Fruit fly (Drosophila melanogaster) whole organism, prepupa: ENCODE data around the gene Trs23.

ENCODE experiments used
- Blimp-1 ChIP-seq: fragments of 200-800 bp; sonication (Bioruptor generic); optimal IDR thresholded peaks from 3 replicates; lab custom pipeline; 2017; ENCODE audit warnings: missing biosample characterization, missing genetic modification characterization, mild to moderate bottlenecking, moderate library complexity, missing genetic modification reagents
- CG10631 ChIP-seq: fragments of 200-800 bp; sonication (Bioruptor generic); optimal IDR thresholded peaks from 2 replicates; lab custom pipeline; 2016; ENCODE audit warnings: missing biosample characterization, missing genetic modification characterization
- CG11762 ChIP-seq: fragments of 200-800 bp; sonication (Bioruptor generic); optimal IDR thresholded peaks from 3 replicates; lab custom pipeline; 2016; ENCODE audit warnings: missing biosample characterization, missing genetic modification characterization; ENCODE audit not compliant: insufficient read depth
- CG15336 ChIP-seq: fragments of 200-800 bp; sonication (Bioruptor generic); IDR thresholded peaks from 2 replicates; pipeline ENCODE4 v1.3.6; 2022; ENCODE audit warnings: missing biosample characterization, missing genetic modification characterization
- CG1621 ChIP-seq: fragments of 200-800 bp; sonication (Bioruptor generic); optimal IDR thresholded peaks from 3 replicates; lab custom pipeline; 2018; ENCODE audit warnings: missing biosample characterization, mild to moderate bottlenecking, missing genetic modification characterization
- CG16779 ChIP-seq: fragments of 200-800 bp; sonication (Bioruptor generic); optimal IDR thresholded peaks from 3 replicates; lab custom pipeline; 2017; ENCODE audit warnings: missing biosample characterization, mild to moderate bottlenecking, missing genetic modification characterization
- CG3032 ChIP-seq: fragments of 200-800 bp; optimal IDR thresholded peaks from 2 replicates; lab custom pipeline; 2019; ENCODE audit warnings: missing biosample characterization, mild to moderate bottlenecking, missing genetic modification characterization, moderate library complexity
- CG31627 ChIP-seq: fragments of 200-800 bp; sonication (Bioruptor generic); optimal IDR thresholded peaks from 3 replicates; lab custom pipeline; 2016; ENCODE audit warnings: missing biosample characterization, missing genetic modification characterization
- CG4318 ChIP-seq: fragments of 200-800 bp; sonication (Bioruptor generic); optimal IDR thresholded peaks from 3 replicates; lab custom pipeline; 2017; ENCODE audit warnings: missing biosample characterization, mild to moderate bottlenecking, missing genetic modification characterization
- CG6276 ChIP-seq: fragments of 200-800 bp; sonication (Bioruptor generic); optimal IDR thresholded peaks from 2 replicates; lab custom pipeline; 2017; ENCODE audit warnings: missing biosample characterization, mild to moderate bottlenecking, missing genetic modification characterization
- CG6808 ChIP-seq: fragments of 200-800 bp; sonication (Bioruptor generic); optimal IDR thresholded peaks from 3 replicates; lab custom pipeline; 2017; ENCODE audit warnings: missing biosample characterization, missing genetic modification characterization, mild to moderate bottlenecking, moderate library complexity, missing genetic modification reagents
- CG6854 ChIP-seq: fragments of 200-800 bp; sonication (Bioruptor generic); optimal IDR thresholded peaks from 2 replicates; lab custom pipeline; 2017; ENCODE audit warnings: missing biosample characterization, mild to moderate bottlenecking, missing genetic modification characterization
- CG7368 ChIP-seq: fragments of 200-800 bp; sonication (Bioruptor generic); optimal IDR thresholded peaks from 3 replicates; lab custom pipeline; 2016; ENCODE audit warnings: missing biosample characterization, missing genetic modification characterization
- CG8319 ChIP-seq: fragments of 200-800 bp; sonication (Bioruptor generic); optimal IDR thresholded peaks from 3 replicates; lab custom pipeline; 2016; ENCODE audit warnings: missing biosample characterization, missing genetic modification characterization
- CG8632 ChIP-seq: fragments of 200-800 bp; sonication (Bioruptor generic); optimal IDR thresholded peaks from 3 replicates; lab custom pipeline; 2016; ENCODE audit warnings: missing biosample characterization, missing genetic modification characterization
- CG9139 ChIP-seq: fragments of 200-800 bp; sonication (Bioruptor generic); optimal IDR thresholded peaks from 3 replicates; lab custom pipeline; 2017; ENCODE audit warnings: missing biosample characterization, mild to moderate bottlenecking, missing genetic modification characterization
- Eip78C ChIP-seq: fragments of 200-800 bp; sonication (Bioruptor generic); peaks from one replicate; lab custom pipeline; 2016; ENCODE audit warnings: missing biosample characterization, missing genetic modification characterization
- Ets21C ChIP-seq: fragments of 200-800 bp; sonication (Bioruptor generic); optimal IDR thresholded peaks from 3 replicates; lab custom pipeline; 2016; ENCODE audit warnings: missing biosample characterization, missing genetic modification characterization
- Ets96B ChIP-seq: fragments of 200-800 bp; optimal IDR thresholded peaks from 2 replicates; lab custom pipeline; 2019; ENCODE audit warnings: missing biosample characterization, mild to moderate bottlenecking, missing genetic modification characterization, moderate library complexity
- Hr38 ChIP-seq: sonication (Bioruptor generic); optimal IDR thresholded peaks from 2 replicates; lab custom pipeline; 2016; ENCODE audit warnings: missing biosample characterization, missing genetic modification characterization
- Hr39 ChIP-seq: fragments of 200-800 bp; sonication (Bioruptor generic); optimal IDR thresholded peaks from 2 replicates; lab custom pipeline; 2016; ENCODE audit warnings: missing biosample characterization, missing genetic modification characterization
- Hr4 ChIP-seq: fragments of 200-800 bp; sonication (Bioruptor generic); optimal IDR thresholded peaks from 3 replicates; lab custom pipeline; 2016; ENCODE audit warnings: missing biosample characterization, missing genetic modification characterization
- Lpt ChIP-seq: fragments of 200-800 bp; sonication (Bioruptor generic); optimal IDR thresholded peaks from 3 replicates; lab custom pipeline; 2016; ENCODE audit warnings: missing biosample characterization, missing genetic modification characterization
- Smox ChIP-seq: fragments of 200-800 bp; sonication (Bioruptor generic); optimal IDR thresholded peaks from 3 replicates; lab custom pipeline; 2016; ENCODE audit warnings: missing biosample characterization, missing genetic modification characterization
- Sox15 ChIP-seq: fragments of 200-800 bp; sonication (Bioruptor generic); optimal IDR thresholded peaks from 3 replicates; lab custom pipeline; 2016; ENCODE audit warnings: missing biosample characterization, missing genetic modification characterization
- acj6 ChIP-seq: fragments of 200-800 bp; sonication (Bioruptor generic); optimal IDR thresholded peaks from 3 replicates; lab custom pipeline; 2016; ENCODE audit warnings: missing biosample characterization, missing genetic modification characterization
- dac ChIP-seq: fragments of 200-800 bp; sonication (Bioruptor generic); optimal IDR thresholded peaks from 2 replicates; lab custom pipeline; 2017; ENCODE audit warnings: missing biosample characterization, mild to moderate bottlenecking, missing genetic modification characterization
- eg ChIP-seq: fragments of 200-800 bp; sonication (Bioruptor generic); IDR thresholded peaks from 3 replicates; pipeline ENCODE4 v1.3.6; 2022; ENCODE audit warnings: missing biosample characterization, missing genetic modification characterization
- fd59A ChIP-seq: fragments of 200-800 bp; sonication (Bioruptor generic); optimal IDR thresholded peaks from 2 replicates; lab custom pipeline; 2017; ENCODE audit warnings: missing biosample characterization, mild to moderate bottlenecking, missing genetic modification characterization, missing genetic modification reagents
- fd85E ChIP-seq: fragments of 200-800 bp; sonication (Bioruptor generic); optimal IDR thresholded peaks from 3 replicates; lab custom pipeline; 2016; ENCODE audit warnings: missing biosample characterization, missing genetic modification characterization
- fkh ChIP-seq: fragments of 200-800 bp; sonication (Bioruptor generic); optimal IDR thresholded peaks from 3 replicates; lab custom pipeline; 2017; ENCODE audit warnings: missing biosample characterization, mild to moderate bottlenecking, missing genetic modification characterization, moderate library complexity
- lz ChIP-seq: fragments of 200-800 bp; sonication (Bioruptor generic); optimal IDR thresholded peaks from 3 replicates; lab custom pipeline; 2016; ENCODE audit warnings: missing biosample characterization, missing genetic modification characterization
- net ChIP-seq: fragments of 200-800 bp; sonication (Bioruptor generic); optimal IDR thresholded peaks from 3 replicates; lab custom pipeline; 2016; ENCODE audit warnings: missing biosample characterization, missing genetic modification characterization
- pdm3 ChIP-seq: fragments of 200-800 bp; sonication (Bioruptor generic); optimal IDR thresholded peaks from 3 replicates; lab custom pipeline; 2016; ENCODE audit warnings: missing biosample characterization, missing genetic modification characterization
- spab ChIP-seq: fragments of 200-800 bp; sonication (Bioruptor generic); optimal IDR thresholded peaks from 2 replicates; lab custom pipeline; 2017; ENCODE audit warnings: missing biosample characterization, mild to moderate bottlenecking, missing genetic modification characterization, missing genetic modification reagents
- ss ChIP-seq, 2 experiments: fragments of 200-800 bp; sonication (Bioruptor generic); optimal IDR thresholded peaks; 2 replicates in 1 of 2; 3 replicates in 1 of 2; lab custom pipeline; 2017 to 2018; ENCODE audit warnings: mild to moderate bottlenecking in 2 of 2, missing biosample characterization in 2 of 2, missing genetic modification characterization in 2 of 2, moderate library complexity in 1 of 2
- svp ChIP-seq: fragments of 200-800 bp; sonication (Bioruptor generic); peaks from one replicate; lab custom pipeline; 2016; ENCODE audit warnings: missing biosample characterization, missing genetic modification characterization
- topi ChIP-seq: fragments of 200-800 bp; sonication (Bioruptor generic); optimal IDR thresholded peaks from 3 replicates; lab custom pipeline; 2016; ENCODE audit warnings: missing biosample characterization, missing genetic modification characterization
- vri ChIP-seq: fragments of 200-800 bp; sonication (Bioruptor generic); optimal IDR thresholded peaks from 3 replicates; lab custom pipeline; 2016; ENCODE audit warnings: missing biosample characterization, mild to moderate bottlenecking, missing genetic modification characterization

The Trs23 gene

dm6 chr2L:8732702-8733101 lies 46.7 kb downstream of the Trs23 start (continued):
- TF ChIP-seq dac (no peak), Hr39 (GFP tag; lab: Kevin White, UChicago) (peak; percentile 8), Blimp-1 (GFP tag; lab: Kevin White, UChicago) (no peak), topi (no peak), CG4318 (GFP tag; lab: Kevin White, UChicago) (no peak), ss (GFP tag; optimal IDR thresholded peaks at IDR 0.05; lab: Kevin White, UChicago) (no peak), CG3032 (tag; lab: Kevin White, UChicago) (no peak), CG6854 (no peak), CG15336 (no peak), CG16779 (tag; lab: Kevin White, UChicago) (no peak), lz (no peak), CG6808 (GFP tag; lab: Kevin White, UChicago) (no peak), CG31627 (GFP tag; lab: Kevin White, UChicago) (peak; percentile 8), fd59A (GFP tag; lab: Kevin White, UChicago) (no peak), Eip78C (GFP tag; lab: Kevin White, UChicago) (peak; percentile 62), Smox (GFP tag; lab: Kevin White, UChicago) (no peak), CG8319 (GFP tag; lab: Kevin White, UChicago) (no peak), vri (GFP tag; lab: Kevin White, UChicago) (no peak), Hr4 (GFP tag; lab: Kevin White, UChicago) (peak; percentile 3), spab (GFP tag; lab: Kevin White, UChicago) (no peak), CG11762 (GFP tag; lab: Kevin White, UChicago) (no peak), fkh (GFP tag; lab: Kevin White, UChicago) (no peak), fd85E (GFP tag; lab: Kevin White, UChicago) (no peak), Lpt (GFP tag; lab: Kevin White, UChicago) (no peak), eg (GFP tag; lab: Robert Waterston, UW) (no peak), CG10631 (GFP tag; lab: Kevin White, UChicago) (no peak), CG8632 (GFP tag; lab: Kevin White, UChicago) (no peak), Ets21C (GFP tag; lab: Kevin White, UChicago) (no peak), acj6 (GFP tag; lab: Kevin White, UChicago) (no peak), CG9139 (no peak), Hr38 (no peak), CG1621 (tag; lab: Kevin White, UChicago) (no peak), CG6276 (GFP tag; lab: Kevin White, UChicago) (no peak), Ets96B (tag; lab: Kevin White, UChicago) (no peak), Sox15 (GFP tag; lab: Kevin White, UChicago) (no peak), pdm3 (GFP tag; lab: Kevin White, UChicago) (no peak), svp (no peak), CG7368 (no peak)

- no peak for TF ChIP-seq net (GFP tag; lab: Kevin White, UChicago)
- no peak for TF ChIP-seq CG11762 (GFP tag; lab: Kevin White, UChicago)
- TF ChIP-seq fkh (GFP tag; lab: Kevin White, UChicago): peak; percentile 65
- TF ChIP-seq, all 60 proteins: peak for 1
These were observed 48.3 kb downstream of the Trs23 start for dm6 chr2L:8734304-8734703.

- TF ChIP-seq Lpt (GFP tag; lab: Kevin White, UChicago) (no peak), Blimp-1 (GFP tag; lab: Kevin White, UChicago) (peak; percentile 34)
These were observed 49.0 kb downstream of the Trs23 start for dm6 chr2L:8734998-8735397.
